Fruit fly (Drosophila melanogaster) whole organism, prepupa: ENCODE data around the gene MtnE.

Source experiments
- Blimp-1 ChIP-seq: fragments of 200-800 bp; sonication (Bioruptor generic); optimal IDR thresholded peaks from 3 replicates; lab custom pipeline; 2017; ENCODE audit warnings: missing biosample characterization, missing genetic modification characterization, mild to moderate bottlenecking, moderate library complexity, missing genetic modification reagents
- CG11762 ChIP-seq: fragments of 200-800 bp; sonication (Bioruptor generic); optimal IDR thresholded peaks from 3 replicates; lab custom pipeline; 2016; ENCODE audit warnings: missing biosample characterization, missing genetic modification characterization; ENCODE audit not compliant: insufficient read depth
- CG11902 ChIP-seq: fragments of 200-800 bp; sonication (Bioruptor generic); optimal IDR thresholded peaks from 3 replicates; lab custom pipeline; 2016; ENCODE audit warnings: missing biosample characterization, missing genetic modification characterization
- CG15336 ChIP-seq: fragments of 200-800 bp; sonication (Bioruptor generic); IDR thresholded peaks from 2 replicates; pipeline ENCODE4 v1.3.6; 2022; ENCODE audit warnings: missing biosample characterization, missing genetic modification characterization
- CG16779 ChIP-seq: fragments of 200-800 bp; sonication (Bioruptor generic); optimal IDR thresholded peaks from 3 replicates; lab custom pipeline; 2017; ENCODE audit warnings: missing biosample characterization, mild to moderate bottlenecking, missing genetic modification characterization
- CG3032 ChIP-seq: fragments of 200-800 bp; optimal IDR thresholded peaks from 2 replicates; lab custom pipeline; 2019; ENCODE audit warnings: missing biosample characterization, mild to moderate bottlenecking, missing genetic modification characterization, moderate library complexity
- CG31627 ChIP-seq: fragments of 200-800 bp; sonication (Bioruptor generic); optimal IDR thresholded peaks from 3 replicates; lab custom pipeline; 2016; ENCODE audit warnings: missing biosample characterization, missing genetic modification characterization
- CG34406 ChIP-seq: fragments of 200-800 bp; sonication (Bioruptor generic); optimal IDR thresholded peaks from 3 replicates; lab custom pipeline; 2016; ENCODE audit warnings: missing biosample characterization, missing genetic modification characterization
- CG3919 ChIP-seq: fragments of 200-800 bp; sonication (Bioruptor generic); optimal IDR thresholded peaks from 3 replicates; lab custom pipeline; 2016; ENCODE audit warnings: missing biosample characterization, missing genetic modification characterization
- CG4318 ChIP-seq: fragments of 200-800 bp; sonication (Bioruptor generic); optimal IDR thresholded peaks from 3 replicates; lab custom pipeline; 2017; ENCODE audit warnings: missing biosample characterization, mild to moderate bottlenecking, missing genetic modification characterization
- CG6276 ChIP-seq: fragments of 200-800 bp; sonication (Bioruptor generic); optimal IDR thresholded peaks from 2 replicates; lab custom pipeline; 2017; ENCODE audit warnings: missing biosample characterization, mild to moderate bottlenecking, missing genetic modification characterization
- CG6792 ChIP-seq: fragments of 200-800 bp; sonication (Bioruptor generic); optimal IDR thresholded peaks from 3 replicates; lab custom pipeline; 2016; ENCODE audit warnings: missing biosample characterization, missing genetic modification characterization
- CG6808 ChIP-seq: fragments of 200-800 bp; sonication (Bioruptor generic); optimal IDR thresholded peaks from 3 replicates; lab custom pipeline; 2017; ENCODE audit warnings: missing biosample characterization, missing genetic modification characterization, mild to moderate bottlenecking, moderate library complexity, missing genetic modification reagents
- CG7368 ChIP-seq: fragments of 200-800 bp; sonication (Bioruptor generic); optimal IDR thresholded peaks from 3 replicates; lab custom pipeline; 2016; ENCODE audit warnings: missing biosample characterization, missing genetic modification characterization
- CG8119 ChIP-seq: fragments of 200-800 bp; sonication (Bioruptor generic); IDR thresholded peaks from 3 replicates; pipeline ENCODE4 v1.3.6; 2022; ENCODE audit warnings: missing biosample characterization, missing genetic modification characterization
- CG8632 ChIP-seq: fragments of 200-800 bp; sonication (Bioruptor generic); optimal IDR thresholded peaks from 3 replicates; lab custom pipeline; 2016; ENCODE audit warnings: missing biosample characterization, missing genetic modification characterization
- CG9139 ChIP-seq: fragments of 200-800 bp; sonication (Bioruptor generic); optimal IDR thresholded peaks from 3 replicates; lab custom pipeline; 2017; ENCODE audit warnings: missing biosample characterization, mild to moderate bottlenecking, missing genetic modification characterization
- Eip75B ChIP-seq: fragments of 200-800 bp; sonication (Bioruptor generic); optimal IDR thresholded peaks from 3 replicates; lab custom pipeline; 2016; ENCODE audit warnings: missing biosample characterization, missing genetic modification characterization
- Eip78C ChIP-seq: fragments of 200-800 bp; sonication (Bioruptor generic); peaks from one replicate; lab custom pipeline; 2016; ENCODE audit warnings: missing biosample characterization, missing genetic modification characterization
- Eip93F ChIP-seq: fragments of 200-800 bp; sonication (Bioruptor generic); optimal IDR thresholded peaks from 2 replicates; lab custom pipeline; 2016; ENCODE audit warnings: missing biosample characterization, mild to moderate bottlenecking, missing genetic modification characterization
- Ets21C ChIP-seq: fragments of 200-800 bp; sonication (Bioruptor generic); optimal IDR thresholded peaks from 3 replicates; lab custom pipeline; 2016; ENCODE audit warnings: missing biosample characterization, missing genetic modification characterization
- Ets96B ChIP-seq: fragments of 200-800 bp; optimal IDR thresholded peaks from 2 replicates; lab custom pipeline; 2019; ENCODE audit warnings: missing biosample characterization, mild to moderate bottlenecking, missing genetic modification characterization, moderate library complexity
- Gug ChIP-seq: fragments of 200-800 bp; sonication (Bioruptor generic); IDR thresholded peaks from 2 replicates; pipeline ENCODE4 v1.3.6; 2022; ENCODE audit warnings: missing biosample characterization, missing genetic modification characterization
- Hr38 ChIP-seq: sonication (Bioruptor generic); optimal IDR thresholded peaks from 2 replicates; lab custom pipeline; 2016; ENCODE audit warnings: missing biosample characterization, missing genetic modification characterization
- Hr39 ChIP-seq: fragments of 200-800 bp; sonication (Bioruptor generic); optimal IDR thresholded peaks from 2 replicates; lab custom pipeline; 2016; ENCODE audit warnings: missing biosample characterization, missing genetic modification characterization
- Hr4 ChIP-seq: fragments of 200-800 bp; sonication (Bioruptor generic); optimal IDR thresholded peaks from 3 replicates; lab custom pipeline; 2016; ENCODE audit warnings: missing biosample characterization, missing genetic modification characterization
- Lpt ChIP-seq: fragments of 200-800 bp; sonication (Bioruptor generic); optimal IDR thresholded peaks from 3 replicates; lab custom pipeline; 2016; ENCODE audit warnings: missing biosample characterization, missing genetic modification characterization
- OdsH ChIP-seq: fragments of 200-800 bp; sonication (Bioruptor generic); optimal IDR thresholded peaks from 3 replicates; lab custom pipeline; 2016; ENCODE audit warnings: missing biosample characterization, missing genetic modification characterization
- Sox102F ChIP-seq: fragments of 200-800 bp; sonication (Bioruptor generic); optimal IDR thresholded peaks from 2 replicates; lab custom pipeline; 2016; ENCODE audit warnings: missing biosample characterization, mild to moderate bottlenecking, missing genetic modification characterization
- Sox14 ChIP-seq: fragments of 200-800 bp; sonication (Bioruptor generic); optimal IDR thresholded peaks from 3 replicates; lab custom pipeline; 2016; ENCODE audit warnings: missing biosample characterization, missing genetic modification characterization
- Sox15 ChIP-seq: fragments of 200-800 bp; sonication (Bioruptor generic); optimal IDR thresholded peaks from 3 replicates; lab custom pipeline; 2016; ENCODE audit warnings: missing biosample characterization, missing genetic modification characterization
- achi ChIP-seq: fragments of 200-800 bp; sonication (Bioruptor generic); optimal IDR thresholded peaks from 3 replicates; lab custom pipeline; 2016; ENCODE audit warnings: missing biosample characterization, missing genetic modification characterization
- acj6 ChIP-seq: fragments of 200-800 bp; sonication (Bioruptor generic); optimal IDR thresholded peaks from 3 replicates; lab custom pipeline; 2016; ENCODE audit warnings: missing biosample characterization, missing genetic modification characterization
- dsx ChIP-seq: fragments of 200-800 bp; optimal IDR thresholded peaks from 3 replicates; lab custom pipeline; 2019; ENCODE audit warnings: missing biosample characterization, mild to moderate bottlenecking, missing genetic modification characterization, moderate library complexity; ENCODE audit not compliant: poor library complexity, severe bottlenecking
- eg ChIP-seq: fragments of 200-800 bp; sonication (Bioruptor generic); IDR thresholded peaks from 3 replicates; pipeline ENCODE4 v1.3.6; 2022; ENCODE audit warnings: missing biosample characterization, missing genetic modification characterization
- esn ChIP-seq: fragments of 200-800 bp; sonication (Bioruptor generic); optimal IDR thresholded peaks from 2 replicates; lab custom pipeline; 2016; ENCODE audit warnings: missing biosample characterization, mild to moderate bottlenecking, missing genetic modification characterization, moderate library complexity
- fd59A ChIP-seq: fragments of 200-800 bp; sonication (Bioruptor generic); optimal IDR thresholded peaks from 2 replicates; lab custom pipeline; 2017; ENCODE audit warnings: missing biosample characterization, mild to moderate bottlenecking, missing genetic modification characterization, missing genetic modification reagents
- fd85E ChIP-seq: fragments of 200-800 bp; sonication (Bioruptor generic); optimal IDR thresholded peaks from 3 replicates; lab custom pipeline; 2016; ENCODE audit warnings: missing biosample characterization, missing genetic modification characterization
- fkh ChIP-seq: fragments of 200-800 bp; sonication (Bioruptor generic); optimal IDR thresholded peaks from 3 replicates; lab custom pipeline; 2017; ENCODE audit warnings: missing biosample characterization, mild to moderate bottlenecking, missing genetic modification characterization, moderate library complexity
- lz ChIP-seq: fragments of 200-800 bp; sonication (Bioruptor generic); optimal IDR thresholded peaks from 3 replicates; lab custom pipeline; 2016; ENCODE audit warnings: missing biosample characterization, missing genetic modification characterization
- net ChIP-seq: fragments of 200-800 bp; sonication (Bioruptor generic); optimal IDR thresholded peaks from 3 replicates; lab custom pipeline; 2016; ENCODE audit warnings: missing biosample characterization, missing genetic modification characterization
- pdm3 ChIP-seq: fragments of 200-800 bp; sonication (Bioruptor generic); optimal IDR thresholded peaks from 3 replicates; lab custom pipeline; 2016; ENCODE audit warnings: missing biosample characterization, missing genetic modification characterization
- salr ChIP-seq, 2 experiments: fragments of 200-800 bp; sonication (Bioruptor generic); optimal IDR thresholded peaks; 3 replicates each; lab custom pipeline; 2016 to 2018; ENCODE audit warnings: missing biosample characterization in 2 of 2, missing genetic modification characterization in 2 of 2, mild to moderate bottlenecking in 1 of 2
- ss ChIP-seq, 2 experiments: fragments of 200-800 bp; sonication (Bioruptor generic); optimal IDR thresholded peaks; 2 replicates in 1 of 2; 3 replicates in 1 of 2; lab custom pipeline; 2017 to 2018; ENCODE audit warnings: mild to moderate bottlenecking in 2 of 2, missing biosample characterization in 2 of 2, missing genetic modification characterization in 2 of 2, moderate library complexity in 1 of 2
- svp ChIP-seq: fragments of 200-800 bp; sonication (Bioruptor generic); peaks from one replicate; lab custom pipeline; 2016; ENCODE audit warnings: missing biosample characterization, missing genetic modification characterization
- topi ChIP-seq: fragments of 200-800 bp; sonication (Bioruptor generic); optimal IDR thresholded peaks from 3 replicates; lab custom pipeline; 2016; ENCODE audit warnings: missing biosample characterization, missing genetic modification characterization
- vri ChIP-seq: fragments of 200-800 bp; sonication (Bioruptor generic); optimal IDR thresholded peaks from 3 replicates; lab custom pipeline; 2016; ENCODE audit warnings: missing biosample characterization, mild to moderate bottlenecking, missing genetic modification characterization

The MtnE gene

dm6 chr3R:20534575-20534974 lies at the start of gene MtnE, which contains the start of gene MtnD:
Gene MtnE (minus strand): TSS chr3R:20534704.
Gene MtnD (plus strand): TSS chr3R:20534962.
- TF ChIP-seq vri (GFP tag; lab: Kevin White, UChicago) (peak; percentile 29), Eip78C (peak; percentile 69), svp (GFP tag; lab: Kevin White, UChicago) (peak; percentile 88), Ets21C (GFP tag; lab: Kevin White, UChicago) (no peak), Sox15 (no peak), Sox102F (no peak), CG3919 (GFP tag; lab: Kevin White, UChicago) (peak; percentile 16)

DNA sequence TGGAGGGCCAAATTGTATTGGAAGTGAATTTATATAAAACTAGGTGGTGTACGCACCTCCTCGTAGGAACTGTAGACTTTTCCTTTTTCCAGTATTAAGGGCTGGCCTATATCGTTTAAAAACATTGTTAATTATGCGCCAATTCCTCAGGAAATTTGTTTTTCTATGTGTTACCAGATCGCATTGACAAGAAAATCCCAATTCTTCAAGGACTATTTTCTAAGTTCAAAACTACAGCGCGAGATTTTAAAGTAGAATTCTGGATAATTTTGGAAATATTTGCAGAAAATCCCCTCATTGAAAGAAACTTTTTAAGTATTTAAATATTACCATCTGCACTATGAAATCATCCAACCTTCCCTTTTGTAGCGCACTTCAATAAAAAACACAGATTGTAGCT lies 46.9 kb upstream of the MtnE start, which contains the start of gene CG34008:
Gene CG34008, minus strand, starts transcription at position 147 of the 400 bp plus-strand sequence.
- no peak for TF ChIP-seq Hr39 (GFP tag; lab: Kevin White, UChicago)
- no peak for TF ChIP-seq Gug
- no peak for TF ChIP-seq dsx (GFP tag; lab: Kevin White, UChicago)
- no peak for TF ChIP-seq pdm3 (GFP tag; lab: Kevin White, UChicago)
- TF ChIP-seq CG3032 (tag; lab: Kevin White, UChicago) = no peak
- no peak for TF ChIP-seq CG16779 (tag; lab: Kevin White, UChicago)

DNA sequence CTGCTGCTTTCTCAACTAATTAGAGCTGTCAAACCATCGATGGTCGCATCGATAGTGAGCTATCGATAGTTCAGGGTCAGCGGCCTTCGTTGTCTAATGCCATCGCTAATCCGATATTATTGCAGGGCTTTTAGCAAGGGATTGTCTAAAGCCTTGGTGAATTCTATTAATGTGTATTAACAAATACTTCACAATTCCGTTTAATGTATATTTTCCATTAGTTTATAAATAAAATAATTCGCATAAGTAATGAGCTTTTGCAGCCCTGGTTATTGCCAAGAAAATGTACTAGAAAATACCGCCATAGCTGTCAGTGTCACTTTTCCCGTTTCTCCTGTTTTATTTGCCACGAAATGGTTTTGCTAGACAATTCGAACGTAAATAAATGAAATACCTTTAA lies 45.3 kb upstream of the MtnE start, which contains the start of the genes EloB and Srp14:
Gene EloB, minus strand, starts transcription at position 35 of the 400 bp plus-strand sequence.
Gene Srp14, plus strand, starts transcription at position 300 of the 400 bp plus-strand sequence.
- peak; percentile 82 for TF ChIP-seq CG3032 (tag; lab: Kevin White, UChicago)
- TF ChIP-seq fd85E (GFP tag; lab: Kevin White, UChicago) = no peak
- TF ChIP-seq CG8119 (GFP tag; lab: Robert Waterston, UW) = peak; percentile 65
- TF ChIP-seq CG34406 = peak; percentile 60
- no peak for TF ChIP-seq CG7368 (GFP tag; lab: Kevin White, UChicago)
- peak; percentile 80 for TF ChIP-seq eg
- TF ChIP-seq salr (GFP tag; optimal IDR thresholded peaks at IDR 0.05; lab: Kevin White, UChicago) = no peak
- TF ChIP-seq Ets96B = peak; percentile 67
- no peak for TF ChIP-seq net (GFP tag; lab: Kevin White, UChicago)
- TF ChIP-seq CG6276 = no peak
- no peak for TF ChIP-seq Hr38 (GFP tag; lab: Kevin White, UChicago)
- peak; percentile 85 for TF ChIP-seq Hr39 (GFP tag; lab: Kevin White, UChicago)
- no peak for TF ChIP-seq CG6808
- TF ChIP-seq vri (GFP tag; lab: Kevin White, UChicago) = no peak
- no peak for TF ChIP-seq CG4318
- TF ChIP-seq OdsH (GFP tag; lab: Kevin White, UChicago) = no peak
- TF ChIP-seq svp (GFP tag; lab: Kevin White, UChicago) = peak; percentile 96
- TF ChIP-seq fd59A = peak; percentile 1
- TF ChIP-seq Lpt (GFP tag; lab: Kevin White, UChicago) = peak; percentile 32
- TF ChIP-seq Hr4 (GFP tag; lab: Kevin White, UChicago) = no peak
- peak; percentile 78 for TF ChIP-seq topi
- peak; percentile 61 for TF ChIP-seq CG15336 (GFP tag; lab: Robert Waterston, UW)
- peak; percentile 84 for TF ChIP-seq lz (GFP tag; lab: Kevin White, UChicago)
- peak; percentile 86 for TF ChIP-seq Sox14 (GFP tag; lab: Kevin White, UChicago)
- TF ChIP-seq Gug = peak; percentile 55
- peak; percentile 100 for TF ChIP-seq achi (GFP tag; lab: Kevin White, UChicago)
- TF ChIP-seq Eip78C = peak; percentile 93
- TF ChIP-seq CG8632 (GFP tag; lab: Kevin White, UChicago) = peak; percentile 55
- TF ChIP-seq Blimp-1 (GFP tag; lab: Kevin White, UChicago) = peak; percentile 31
- TF ChIP-seq CG9139 (GFP tag; lab: Kevin White, UChicago) = no peak
- TF ChIP-seq Eip75B (GFP tag; lab: Kevin White, UChicago) = peak; percentile 74
- peak; percentile 44 for TF ChIP-seq CG11762 (GFP tag; lab: Kevin White, UChicago)
- no peak for TF ChIP-seq ss (GFP tag; optimal IDR thresholded peaks at IDR 0.05; lab: Kevin White, UChicago)
- TF ChIP-seq esn (GFP tag; lab: Kevin White, UChicago) = peak; percentile 89
- peak; percentile 59 for TF ChIP-seq fkh (GFP tag; lab: Kevin White, UChicago)
- TF ChIP-seq CG6792 = peak; percentile 63
- peak; percentile 72 for TF ChIP-seq Ets21C (GFP tag; lab: Kevin White, UChicago)
- peak; percentile 74 for TF ChIP-seq Eip93F (GFP tag; lab: Kevin White, UChicago)
- peak; percentile 79 for TF ChIP-seq CG31627 (GFP tag; lab: Kevin White, UChicago)
- peak; percentile 85 for TF ChIP-seq acj6 (GFP tag; lab: Kevin White, UChicago)
- TF ChIP-seq CG11902 (GFP tag; lab: Kevin White, UChicago) = peak; percentile 61
